Fruit fly (Drosophila melanogaster): ENCODE data around the gene CD98hc.

Gene CD98hc

dm6 chr3R:8027203-8027688 lies 49.0 kb upstream of the CD98hc start (continued):
- peak; percentile 91 for TF ChIP-seq Hr3 (GFP tag; optimal IDR thresholded peaks at IDR 0.05)
- TF ChIP-seq Deaf1 (tag; optimal IDR thresholded peaks at IDR 0.05): no peak
- TF ChIP-seq CG4424 (GFP tag; optimal IDR thresholded peaks at IDR 0.05): peak; percentile 71
- TF ChIP-seq NC2β (GFP tag; optimal IDR thresholded peaks at IDR 0.05): no peak
- peak; percentile 25; the same call in 1 of the 2 replicates for TF ChIP-seq Poxn (GFP tag; IDR thresholded peaks at IDR 0.05)
- TF ChIP-seq Kr (GFP tag; optimal IDR thresholded peaks at IDR 0.05): no peak
- TF ChIP-seq CG3726 (GFP tag; IDR thresholded peaks at IDR 0.05): 0 out of 3 replicates have a peak, but pooled peaks have one; percentile 35
- TF ChIP-seq CG9215 (GFP tag; IDR thresholded peaks at IDR 0.05): peak; percentile 68
- TF ChIP-seq CG8765 (GFP tag; IDR thresholded peaks at IDR 0.05): no peak
- TF ChIP-seq CG10267 (tag; optimal IDR thresholded peaks at IDR 0.05): peak; percentile 82
- no peak for TF ChIP-seq Taf1 (GFP tag; IDR thresholded peaks at IDR 0.05)
- peak; percentile 25 for TF ChIP-seq fu2 (GFP tag; optimal IDR thresholded peaks at IDR 0.05)
- no peak for TF ChIP-seq CG17612 (GFP tag; IDR thresholded peaks at IDR 0.05)
- TF ChIP-seq Mes4 (GFP tag; optimal IDR thresholded peaks at IDR 0.05): no peak
- TF ChIP-seq Ets65A (GFP tag): peak; percentile 18
- peak; percentile 40 for TF ChIP-seq CG5180 (GFP tag; optimal IDR thresholded peaks at IDR 0.05)
- TF ChIP-seq Sin3A (optimal IDR thresholded peaks at IDR 0.05): no peak
- TF ChIP-seq CG1024 (GFP tag; IDR thresholded peaks at IDR 0.05): no peak
- TF ChIP-seq cg (GFP tag; optimal IDR thresholded peaks at IDR 0.05): no peak
- TF ChIP-seq CG14014 (GFP tag; IDR thresholded peaks at IDR 0.05): peak; percentile 79
- peak; percentile 70 for TF ChIP-seq Fer2 (tag; optimal IDR thresholded peaks at IDR 0.05)
- TF ChIP-seq CG8359 (GFP tag; optimal IDR thresholded peaks at IDR 0.05; ENCODE audit: borderline replicate concordance): peak; percentile 61
- TF ChIP-seq NFAT (GFP tag; IDR thresholded peaks at IDR 0.05): peak; percentile 70
- TF ChIP-seq eyg (GFP tag; optimal IDR thresholded peaks at IDR 0.05): no peak
- TF ChIP-seq CG17912 (GFP tag; optimal IDR thresholded peaks at IDR 0.05): peak; percentile 35
- TF ChIP-seq Hmr (GFP tag; optimal IDR thresholded peaks at IDR 0.05): peak; percentile 95
- TF ChIP-seq da (GFP tag; optimal IDR thresholded peaks at IDR 0.05): peak; percentile 4
- peak; percentile 44; the same call in 1 of the 2 replicates for TF ChIP-seq CG10321 (GFP tag; IDR thresholded peaks at IDR 0.05)
- peak; percentile 93 for TF ChIP-seq row (GFP tag; IDR thresholded peaks at IDR 0.05)
- TF ChIP-seq cas (GFP tag; IDR thresholded peaks at IDR 0.05): no peak
- TF ChIP-seq nerfin-2 (GFP tag; IDR thresholded peaks at IDR 0.05; ENCODE audit: partially characterized antibody): no peak
- peak; percentile 12 for TF ChIP-seq pnt (GFP tag; optimal IDR thresholded peaks at IDR 0.05)
- TF ChIP-seq TFAM (GFP tag; optimal IDR thresholded peaks at IDR 0.05): no peak
- TF ChIP-seq run (tag; optimal IDR thresholded peaks at IDR 0.05): peak; percentile 90
- peak; percentile 49 for TF ChIP-seq stc (GFP tag; IDR thresholded peaks at IDR 0.05)
- no peak for TF ChIP-seq Camta (GFP tag; optimal IDR thresholded peaks at IDR 0.05)
- peak; percentile 34 for TF ChIP-seq Mad (GFP tag; optimal IDR thresholded peaks at IDR 0.05)
- TF ChIP-seq CG16815 (GFP tag; optimal IDR thresholded peaks at IDR 0.05): peak; percentile 48
- TF ChIP-seq oc (tag; optimal IDR thresholded peaks at IDR 0.05): peak; percentile 81
- TF ChIP-seq Blimp-1 (GFP tag; optimal IDR thresholded peaks at IDR 0.05): peak; percentile 86
- peak; percentile 55 for TF ChIP-seq ind (GFP tag; optimal IDR thresholded peaks at IDR 0.05)
- no peak for TF ChIP-seq mld (GFP tag; IDR thresholded peaks at IDR 0.05; ENCODE audit: partially characterized antibody)
- TF ChIP-seq ab (GFP tag; optimal IDR thresholded peaks at IDR 0.05): no peak
- peak; percentile 73 for TF ChIP-seq CG9932 (GFP tag; IDR thresholded peaks at IDR 0.05)
- peak; percentile 77 for TF ChIP-seq CG11723 (GFP tag; optimal IDR thresholded peaks at IDR 0.05)
- peak; percentile 76 for TF ChIP-seq CG12155 (GFP tag; optimal IDR thresholded peaks at IDR 0.05)
- TF ChIP-seq CG30020 (tag; optimal IDR thresholded peaks at IDR 0.05): no peak
- peak; percentile 53 for TF ChIP-seq CG13123 (GFP tag; optimal IDR thresholded peaks at IDR 0.05)
- TF ChIP-seq odd (GFP tag; optimal IDR thresholded peaks at IDR 0.05): peak; percentile 93
- TF ChIP-seq Spps (tag; optimal IDR thresholded peaks at IDR 0.05): peak; percentile 50
- peak; percentile 35; the same call in 1 of the 2 replicates for TF ChIP-seq CG11696 (GFP tag; IDR thresholded peaks at IDR 0.05)
- peak; percentile 61 for TF ChIP-seq nerfin-1 (tag; optimal IDR thresholded peaks at IDR 0.05)
